Fruit fly (Drosophila melanogaster): ENCODE data around the gene Ibf1.

Ibf1 gene

dm6 chr3R:9246879-9247621 lies 11.7 kb upstream of the Ibf1 start:
- peak; percentile 81 for TF ChIP-seq pdm3 (GFP tag; optimal IDR thresholded peaks at IDR 0.05)
- TF ChIP-seq CG1621 (tag; optimal IDR thresholded peaks at IDR 0.05), result peak; percentile 54
- peak; percentile 59 to 72 for TF ChIP-seq ss (GFP tag; optimal IDR thresholded peaks at IDR 0.05)
- peak; percentile 82 for TF ChIP-seq Hr39 (GFP tag; optimal IDR thresholded peaks at IDR 0.05)
- TF ChIP-seq cyc (GFP tag; optimal IDR thresholded peaks at IDR 0.05), result peak; percentile 86
- TF ChIP-seq Smox (GFP tag; optimal IDR thresholded peaks at IDR 0.05), result peak; percentile 91
- peak; percentile 61 for TF ChIP-seq CG8319 (GFP tag; optimal IDR thresholded peaks at IDR 0.05)
- TF ChIP-seq Lpt (GFP tag; optimal IDR thresholded peaks at IDR 0.05), result peak; percentile 69
- peak; percentile 46 for TF ChIP-seq CG11902 (GFP tag; optimal IDR thresholded peaks at IDR 0.05)
- TF ChIP-seq Hr38 (GFP tag; optimal IDR thresholded peaks at IDR 0.05), result no peak
- TF ChIP-seq CG6854 (GFP tag; optimal IDR thresholded peaks at IDR 0.05), result peak; percentile 90
- peak; percentile 90 for TF ChIP-seq Sox14 (GFP tag; optimal IDR thresholded peaks at IDR 0.05)
- peak; percentile 33 for TF ChIP-seq fd59A (GFP tag; optimal IDR thresholded peaks at IDR 0.05)
- peak; percentile 76 for TF ChIP-seq CG6808 (GFP tag; optimal IDR thresholded peaks at IDR 0.05)
- TF ChIP-seq CG4318 (GFP tag; optimal IDR thresholded peaks at IDR 0.05), result peak; percentile 49
- TF ChIP-seq CG11762 (GFP tag; optimal IDR thresholded peaks at IDR 0.05; ENCODE audit: insufficient read depth), result peak; percentile 79
- TF ChIP-seq salr (GFP tag; optimal IDR thresholded peaks at IDR 0.05), result peak in 1 of 2 experiments; percentile 78
- peak; percentile 82 for TF ChIP-seq CG10631 (GFP tag; optimal IDR thresholded peaks at IDR 0.05)
- peak; percentile 81 for TF ChIP-seq Ets21C (GFP tag; optimal IDR thresholded peaks at IDR 0.05)
- TF ChIP-seq Blimp-1 (GFP tag; optimal IDR thresholded peaks at IDR 0.05), result peak; percentile 79
- peak; percentile 89 for TF ChIP-seq lz (GFP tag; optimal IDR thresholded peaks at IDR 0.05)
- TF ChIP-seq CG34406 (GFP tag; optimal IDR thresholded peaks at IDR 0.05), result peak; percentile 83
- peak; percentile 85 for TF ChIP-seq CG6163 (GFP tag; IDR thresholded peaks at IDR 0.05)
- TF ChIP-seq fd85E (GFP tag; optimal IDR thresholded peaks at IDR 0.05), result peak; percentile 28
- TF ChIP-seq CG11294 (GFP tag; IDR thresholded peaks at IDR 0.05), result no peak
- TF ChIP-seq CG15336 (GFP tag; IDR thresholded peaks at IDR 0.05), result peak; percentile 86
- peak; percentile 84 for TF ChIP-seq CG8119 (GFP tag; IDR thresholded peaks at IDR 0.05)
- TF ChIP-seq Gug (GFP tag; IDR thresholded peaks at IDR 0.05), result peak; percentile 51
- TF ChIP-seq Ets96B (tag; optimal IDR thresholded peaks at IDR 0.05), result peak; percentile 71
- TF ChIP-seq eg (GFP tag; IDR thresholded peaks at IDR 0.05), result peak; percentile 78
- TF ChIP-seq CG9139 (GFP tag; optimal IDR thresholded peaks at IDR 0.05), result peak; percentile 56
- peak; percentile 82 for TF ChIP-seq CG32006 (GFP tag; optimal IDR thresholded peaks at IDR 0.05)
- peak; percentile 73 for TF ChIP-seq OdsH (GFP tag; optimal IDR thresholded peaks at IDR 0.05)
- TF ChIP-seq Sox15 (GFP tag; optimal IDR thresholded peaks at IDR 0.05), result peak; percentile 46
- peak; percentile 68 for TF ChIP-seq Eip93F (GFP tag; optimal IDR thresholded peaks at IDR 0.05)
- peak; percentile 60 for TF ChIP-seq CG16779 (tag; optimal IDR thresholded peaks at IDR 0.05)
- peak; percentile 81 for TF ChIP-seq CG8632 (GFP tag; optimal IDR thresholded peaks at IDR 0.05)
- TF ChIP-seq CG7368 (GFP tag; optimal IDR thresholded peaks at IDR 0.05), result peak; percentile 58
- peak; percentile 81 for TF ChIP-seq acj6 (GFP tag; optimal IDR thresholded peaks at IDR 0.05)
- TF ChIP-seq fkh (GFP tag; optimal IDR thresholded peaks at IDR 0.05), result peak; percentile 37
- TF ChIP-seq CG31627 (GFP tag; optimal IDR thresholded peaks at IDR 0.05), result peak; percentile 86
- TF ChIP-seq CG3032 (tag; optimal IDR thresholded peaks at IDR 0.05), result peak; percentile 66
- TF ChIP-seq svp (GFP tag), result peak; percentile 96
- TF ChIP-seq CG6276 (GFP tag; optimal IDR thresholded peaks at IDR 0.05), result peak; percentile 79
- peak; percentile 63 for TF ChIP-seq CG10669 (GFP tag; optimal IDR thresholded peaks at IDR 0.05)
- peak; percentile 86 for TF ChIP-seq CG3919 (GFP tag; optimal IDR thresholded peaks at IDR 0.05)
- TF ChIP-seq Sox102F (GFP tag; optimal IDR thresholded peaks at IDR 0.05), result peak; percentile 93
- peak; percentile 61 for TF ChIP-seq net (GFP tag; optimal IDR thresholded peaks at IDR 0.05)
- TF ChIP-seq Eip78C (GFP tag), result peak; percentile 96
- TF ChIP-seq topi (GFP tag; optimal IDR thresholded peaks at IDR 0.05), result peak; percentile 94
- peak; percentile 94 for TF ChIP-seq Met (GFP tag; optimal IDR thresholded peaks at IDR 0.05)
